Worm (Caenorhabditis elegans): Measurements from ENCODE around the gene F39B3.7.

The F39B3.7 gene

ce11 chrX:17610406-17610981 is 43.2 kb upstream of the F39B3.7 start (continued):
- TF ChIP-seq dmd-8 (GFP tag; IDR thresholded peaks at IDR 0.05), result no peak
- TF ChIP-seq mxl-3 (GFP tag; optimal IDR thresholded peaks at IDR 0.05), result no peak
- TF ChIP-seq nhr-76 (tag; optimal IDR thresholded peaks at IDR 0.05), result no peak
- no peak for TF ChIP-seq madf-5 (GFP tag; IDR thresholded peaks at IDR 0.05)
- TF ChIP-seq nhr-25 (tag; optimal IDR thresholded peaks at IDR 0.05; ENCODE audit: borderline replicate concordance, insufficient read depth), result peak; percentile 21
- no peak for TF ChIP-seq unc-39 (tag; optimal IDR thresholded peaks at IDR 0.05)
- TF ChIP-seq tag-97 (GFP tag; IDR thresholded peaks at IDR 0.05), result no peak
- no peak for TF ChIP-seq zag-1 (tag; optimal IDR thresholded peaks at IDR 0.05)
- TF ChIP-seq lsy-2 (tag; optimal IDR thresholded peaks at IDR 0.05), result peak in 1 of 2 experiments; percentile 74
- no peak for TF ChIP-seq cey-2 (tag; optimal IDR thresholded peaks at IDR 0.05; ENCODE audit: borderline replicate concordance, insufficient read depth)
- TF ChIP-seq R02D3.7 (tag; optimal IDR thresholded peaks at IDR 0.05), result no peak
- no peak for TF ChIP-seq mdt-29 (GFP tag; IDR thresholded peaks at IDR 0.05)
- TF ChIP-seq mep-1 (tag; optimal IDR thresholded peaks at IDR 0.05), result peak; percentile 74
- peak; percentile 68 for TF ChIP-seq hmg-1.1 (GFP tag; IDR thresholded peaks at IDR 0.05)
- no peak for TF ChIP-seq pha-4 (GFP tag; IDR thresholded peaks at IDR 0.05)
- no peak for TF ChIP-seq pha-4 (tag; optimal IDR thresholded peaks at IDR 0.05)
- TF ChIP-seq D1046.2 (GFP tag; IDR thresholded peaks at IDR 0.05), result no peak
- no peak; the same call in 1 of the 2 replicates for TF ChIP-seq T26A8.4 (GFP tag; IDR thresholded peaks at IDR 0.05)
- TF ChIP-seq duxl-1 (tag; optimal IDR thresholded peaks at IDR 0.05; ENCODE audit: poor library complexity), result no peak
- no peak for TF ChIP-seq daf-12 (tag; optimal IDR thresholded peaks at IDR 0.05)
- TF ChIP-seq unc-62 (GFP tag; optimal IDR thresholded peaks at IDR 0.05 in 1 of 2), result peak in 1 of 2 experiments; percentile 25
- TF ChIP-seq unc-62 (tag; optimal IDR thresholded peaks at IDR 0.05), result no peak
- no peak for TF ChIP-seq ama-1 (optimal IDR thresholded peaks at IDR 0.05)

ce11 chrX:17609948-17610347 is 42.7 kb upstream of the F39B3.7 start, which contains the start of gene C16H3.3:
Gene C16H3.3 (minus strand): TSS chrX:17610048.
- TF ChIP-seq aha-1 (tag), result peak; percentile 35
- no peak for TF ChIP-seq nhr-77 (tag; optimal IDR thresholded peaks at IDR 0.05)

ce11 chrX:17601345-17601744 is 34.1 kb upstream of the F39B3.7 start:
- TF ChIP-seq pqm-1 (tag; optimal IDR thresholded peaks at IDR 0.05) (peak; percentile 91), hlh-11 (tag; optimal IDR thresholded peaks at IDR 0.05) (peak; percentile 64), dmd-6 (GFP tag; IDR thresholded peaks at IDR 0.05) (peak; percentile 55), ztf-7 (tag; optimal IDR thresholded peaks at IDR 0.05) (no peak), zip-2 (tag; optimal IDR thresholded peaks at IDR 0.05) (no peak), aha-1 (tag) (peak; percentile 80), daf-16 (GFP tag; optimal IDR thresholded peaks at IDR 0.05) (no peak), daf-16 (tag; optimal IDR thresholded peaks at IDR 0.05) (peak; percentile 96), php-3 (GFP tag; IDR thresholded peaks at IDR 0.05) (peak; percentile 73), sdz-12 (GFP tag; optimal IDR thresholded peaks at IDR 0.05) (no peak), mdl-1 (tag; optimal IDR thresholded peaks at IDR 0.05) (peak in 1 of 2 experiments; percentile 5), T20F7.1 (GFP tag; optimal IDR thresholded peaks at IDR 0.05) (no peak), nhr-77 (tag; optimal IDR thresholded peaks at IDR 0.05) (peak; percentile 58), dve-1 (tag; optimal IDR thresholded peaks at IDR 0.05; ENCODE audit: insufficient read depth) (peak; percentile 57), vab-7 (GFP tag; IDR thresholded peaks at IDR 0.05) (no peak), nhr-28 (tag; optimal IDR thresholded peaks at IDR 0.05) (peak; percentile 72), jun-1 (tag; optimal IDR thresholded peaks at IDR 0.05) (no peak), mep-1 (tag; optimal IDR thresholded peaks at IDR 0.05) (peak; percentile 36), arid-1 (GFP tag; conservative IDR thresholded peaks at IDR 0.05) (no peak), daf-19 (GFP tag; conservative IDR thresholded peaks at IDR 0.05) (no peak), ces-1 (GFP tag; optimal IDR thresholded peaks at IDR 0.05) (no peak), nhr-25 (tag; optimal IDR thresholded peaks at IDR 0.05; ENCODE audit: borderline replicate concordance, insufficient read depth) (no peak)

Data from whole organism, L4 larva.